Fruit fly (Drosophila melanogaster) whole organism, prepupa: ENCODE measurements around the gene CG31098.

Experiments used
- Blimp-1 ChIP-seq: fragments of 200-800 bp; sonication (Bioruptor generic); optimal IDR thresholded peaks from 3 replicates; lab custom pipeline; 2017; ENCODE audit warnings: missing biosample characterization, missing genetic modification characterization, mild to moderate bottlenecking, moderate library complexity, missing genetic modification reagents
- CG6808 ChIP-seq: fragments of 200-800 bp; sonication (Bioruptor generic); optimal IDR thresholded peaks from 3 replicates; lab custom pipeline; 2017; ENCODE audit warnings: missing biosample characterization, missing genetic modification characterization, mild to moderate bottlenecking, moderate library complexity, missing genetic modification reagents
- CG8632 ChIP-seq: fragments of 200-800 bp; sonication (Bioruptor generic); optimal IDR thresholded peaks from 3 replicates; lab custom pipeline; 2016; ENCODE audit warnings: missing biosample characterization, missing genetic modification characterization
- fd59A ChIP-seq: fragments of 200-800 bp; sonication (Bioruptor generic); optimal IDR thresholded peaks from 2 replicates; lab custom pipeline; 2017; ENCODE audit warnings: missing biosample characterization, mild to moderate bottlenecking, missing genetic modification characterization, missing genetic modification reagents
- topi ChIP-seq: fragments of 200-800 bp; sonication (Bioruptor generic); optimal IDR thresholded peaks from 3 replicates; lab custom pipeline; 2016; ENCODE audit warnings: missing biosample characterization, missing genetic modification characterization

DNA sequence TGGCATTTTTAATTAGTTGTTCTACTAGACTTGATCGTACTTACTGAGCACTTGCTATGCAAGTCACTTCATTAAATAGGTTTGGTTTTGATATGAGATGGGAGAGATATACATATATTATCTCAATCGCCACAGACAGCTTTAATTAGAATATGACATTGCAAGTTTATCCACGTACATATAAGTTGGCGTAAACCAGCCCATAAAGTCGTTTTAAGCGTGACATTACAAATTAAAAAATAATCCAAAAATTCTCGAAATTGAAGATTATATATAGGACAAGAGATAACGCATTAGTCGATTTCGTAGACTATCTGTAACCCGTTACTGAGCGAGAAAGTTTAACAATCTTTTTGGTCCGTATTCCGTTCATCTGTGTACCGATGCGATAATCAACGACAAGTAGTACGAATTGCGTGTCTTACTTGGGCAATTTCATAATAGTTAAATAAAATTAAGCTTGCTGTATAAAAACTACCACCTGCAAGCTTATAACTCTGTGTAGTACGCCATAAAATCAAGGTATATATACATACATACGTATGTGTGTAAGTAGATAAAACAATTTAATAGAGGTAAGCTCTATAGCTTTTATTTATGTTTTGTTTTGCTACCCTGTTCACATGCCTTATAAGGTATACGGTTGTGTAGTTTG, 27.4 kb upstream of the CG31098 start, which contains the start of gene CG10560:
- TF ChIP-seq CG8632 (GFP tag; lab: Kevin White, UChicago): no peak
- no peak for TF ChIP-seq fd59A (GFP tag; lab: Kevin White, UChicago)
- no peak for TF ChIP-seq CG6808 (GFP tag; lab: Kevin White, UChicago)
- no peak for TF ChIP-seq topi
- no peak for TF ChIP-seq Blimp-1 (GFP tag; lab: Kevin White, UChicago)
